Worm (Caenorhabditis elegans) whole organism, late embryonic: ENCODE data around the gene lec-7.

ENCODE experiments used
- ceh-22 ChIP-seq: sonication (generic microtip); optimal IDR thresholded peaks from 2 replicates; lab custom pipeline; 2017; ENCODE audit warnings: missing biosample characterization, missing genetic modification characterization
- ceh-30 ChIP-seq: fragments of 150-350 bp; optimal IDR thresholded peaks from 2 replicates; lab custom pipeline; 2014; ENCODE audit warnings: missing biosample characterization, missing genetic modification characterization
- pqm-1 ChIP-seq: sonication (generic microtip); optimal IDR thresholded peaks from 2 replicates; lab custom pipeline; 2016; ENCODE audit warnings: missing genetic modification characterization, missing compliant biosample characterization
- tbx-2 ChIP-seq: sonication (generic microtip); optimal IDR thresholded peaks from 2 replicates; lab custom pipeline; 2016; ENCODE audit warnings: missing genetic modification characterization, missing compliant biosample characterization

ce11 chrX:9843568-9843967, 8.3 kb upstream of the lec-7 start:
- TF ChIP-seq ceh-22 = no peak
- TF ChIP-seq ceh-30 (tag; lab: Kevin White, UChicago) = no peak
- TF ChIP-seq pqm-1 (tag; lab: Kevin White, UChicago) = no peak
- TF ChIP-seq tbx-2 (tag; lab: Kevin White, UChicago) = no peak
